Fruit fly (Drosophila melanogaster) whole organism, embryonic: ENCODE results near the gene CG31100.

Experiments used
- Atf3 ChIP-seq: fragments of 200-800 bp; sonication (Bioruptor generic); optimal IDR thresholded peaks from 3 replicates; lab custom pipeline; 2016; ENCODE audit warnings: missing biosample characterization, missing genetic modification characterization
- Atf6 ChIP-seq: fragments of 200-800 bp; sonication (Bioruptor generic); IDR thresholded peaks from 2 replicates; pipeline ENCODE4 v1.3.6; 2022; ENCODE audit warnings: missing biosample characterization, missing genetic modification characterization
- Bdp1 ChIP-seq: fragments of 200-800 bp; sonication (Bioruptor generic); optimal IDR thresholded peaks from 3 replicates; lab custom pipeline; 2016; ENCODE audit warnings: missing biosample characterization, missing genetic modification characterization
- Blimp-1 ChIP-seq: fragments of 200-800 bp; sonication (Bioruptor generic); optimal IDR thresholded peaks from 3 replicates; lab custom pipeline; 2018; ENCODE audit warnings: missing biosample characterization, missing genetic modification characterization, mild to moderate bottlenecking, moderate library complexity, missing genetic modification reagents
- CG11696 ChIP-seq: fragments of 200-800 bp; sonication (Bioruptor generic); IDR thresholded peaks from 2 replicates; pipeline ENCODE4 v1.3.6; 2022; ENCODE audit warnings: missing biosample characterization, missing genetic modification characterization
- CG12104 ChIP-seq: fragments of 200-800 bp; sonication (Bioruptor generic); optimal IDR thresholded peaks from 3 replicates; lab custom pipeline; 2016; ENCODE audit warnings: missing biosample characterization, missing genetic modification characterization
- CG12942 ChIP-seq: fragments of 200-800 bp; sonication (Bioruptor generic); optimal IDR thresholded peaks from 3 replicates; lab custom pipeline; 2016; ENCODE audit warnings: missing biosample characterization, missing genetic modification characterization
- CG13424 ChIP-seq: fragments of 200-800 bp; sonication (Bioruptor generic); optimal IDR thresholded peaks from 2 replicates; lab custom pipeline; 2019; ENCODE audit warnings: missing biosample characterization, mild to moderate bottlenecking, missing genetic modification characterization, moderate library complexity
- CG15073 ChIP-seq: fragments of 200-800 bp; sonication (Bioruptor generic); optimal IDR thresholded peaks from 2 replicates; lab custom pipeline; 2016; ENCODE audit warnings: missing biosample characterization, missing genetic modification characterization
- CG2116 ChIP-seq: fragments of 200-800 bp; sonication (Bioruptor generic); optimal IDR thresholded peaks from 3 replicates; lab custom pipeline; 2018; ENCODE audit warnings: missing biosample characterization, mild to moderate bottlenecking, missing genetic modification characterization
- CG3407 ChIP-seq: fragments of 200-800 bp; sonication (Bioruptor generic); optimal IDR thresholded peaks from 2 replicates; lab custom pipeline; 2018; ENCODE audit warnings: missing biosample characterization, mild to moderate bottlenecking, missing genetic modification characterization
- CG34224 ChIP-seq: fragments of 200-800 bp; sonication (Bioruptor generic); IDR thresholded peaks from 3 replicates; pipeline ENCODE4 v1.3.6; 2022; ENCODE audit warnings: missing biosample characterization, missing genetic modification characterization; ENCODE audit not compliant: partially characterized antibody
- CG4820 ChIP-seq: fragments of 200-800 bp; sonication (Bioruptor generic); optimal IDR thresholded peaks from 3 replicates; lab custom pipeline; 2016; ENCODE audit warnings: missing biosample characterization, missing genetic modification characterization
- CG6175 ChIP-seq: fragments of 200-800 bp; sonication (Bioruptor generic); IDR thresholded peaks from 3 replicates; pipeline ENCODE4 v1.3.6; 2022; ENCODE audit warnings: missing biosample characterization, missing genetic modification characterization
- CG6254 ChIP-seq: fragments of 200-800 bp; sonication (Bioruptor generic); optimal IDR thresholded peaks from 3 replicates; lab custom pipeline; 2017; ENCODE audit warnings: mild to moderate bottlenecking, missing biosample characterization, missing genetic modification reagents, missing genetic modification characterization
- CG6791 ChIP-seq: fragments of 200-800 bp; sonication (Bioruptor generic); IDR thresholded peaks from 3 replicates; pipeline ENCODE4 v1.3.6; 2022; ENCODE audit warnings: missing biosample characterization, missing genetic modification characterization; ENCODE audit not compliant: partially characterized antibody
- CG9609 ChIP-seq: fragments of 200-800 bp; sonication (Bioruptor generic); optimal IDR thresholded peaks from 3 replicates; lab custom pipeline; 2016; ENCODE audit warnings: missing biosample characterization, missing genetic modification characterization
- CoRest ChIP-seq: fragments of 200-800 bp; sonication (Bioruptor generic); optimal IDR thresholded peaks from 3 replicates; lab custom pipeline; 2018; ENCODE audit warnings: missing biosample characterization, mild to moderate bottlenecking, missing genetic modification characterization, moderate library complexity
- D ChIP-seq, 2 experiments: fragments of 200-800 bp in 1 of 2; fragments of >200 bp in 1 of 2; sonication (Bioruptor generic) in 1 of 2; optimal IDR thresholded peaks; 2 replicates in 1 of 2; 3 replicates in 1 of 2; lab custom pipeline; 2017; ENCODE audit warnings: mild to moderate bottlenecking in 1 of 2, missing biosample characterization in 1 of 2, missing genetic modification characterization in 1 of 2, missing genetic modification reagents in 1 of 2
- D19A ChIP-seq: fragments of 200-800 bp; optimal IDR thresholded peaks from 3 replicates; lab custom pipeline; 2019; ENCODE audit warnings: missing biosample characterization, mild to moderate bottlenecking, missing genetic modification characterization, moderate library complexity
- Dip2 ChIP-seq: fragments of 200-800 bp; sonication (Bioruptor generic); IDR thresholded peaks from 2 replicates; pipeline ENCODE4 v1.3.6; 2022; ENCODE audit warnings: missing biosample characterization, missing genetic modification characterization
- Dref ChIP-seq: fragments of 200-800 bp; sonication (Bioruptor generic); IDR thresholded peaks from 2 replicates; pipeline ENCODE4 v1.3.6; 2022; ENCODE audit warnings: missing biosample characterization, missing genetic modification characterization
- HLH3B ChIP-seq: fragments of 200-800 bp; sonication (Bioruptor generic); IDR thresholded peaks from 2 replicates; pipeline ENCODE4 v1.3.6; 2022; ENCODE audit warnings: missing biosample characterization, missing genetic modification characterization
- HLH54F ChIP-seq: fragments of 200-800 bp; sonication (Bioruptor generic); optimal IDR thresholded peaks from 3 replicates; lab custom pipeline; 2016; ENCODE audit warnings: missing biosample characterization, missing genetic modification characterization
- Hr78 ChIP-seq, 2 experiments: fragments of 200-800 bp in 1 of 2; fragments of >200 bp in 1 of 2; sonication (Bioruptor generic) in 1 of 2; optimal IDR thresholded peaks; 2 replicates each; lab custom pipeline; 2017 to 2019; ENCODE audit warnings: missing biosample characterization in 2 of 2, missing genetic modification characterization in 2 of 2, mild to moderate bottlenecking in 1 of 2, moderate library complexity in 1 of 2
- Lhr ChIP-seq: fragments of 200-800 bp; sonication (Bioruptor generic); optimal IDR thresholded peaks from 3 replicates; lab custom pipeline; 2017; ENCODE audit warnings: mild to moderate bottlenecking, missing biosample characterization, missing genetic modification reagents, missing genetic modification characterization
- PHDP ChIP-seq: fragments of 200-800 bp; sonication (Bioruptor generic); optimal IDR thresholded peaks from 3 replicates; lab custom pipeline; 2018; ENCODE audit warnings: missing biosample characterization, mild to moderate bottlenecking, missing genetic modification characterization, moderate library complexity
- Pdp1 ChIP-seq, 2 experiments: fragments of 200-800 bp; sonication (Bioruptor generic); optimal IDR thresholded peaks; 3 replicates each; lab custom pipeline; 2016; ENCODE audit warnings: missing biosample characterization in 2 of 2, missing genetic modification characterization in 2 of 2, mild to moderate bottlenecking in 1 of 2, moderate library complexity in 1 of 2
- Poxn ChIP-seq: fragments of 200-800 bp; sonication (Bioruptor generic); IDR thresholded peaks from 2 replicates; pipeline ENCODE4 v1.3.6; 2022; ENCODE audit warnings: missing biosample characterization, missing genetic modification characterization
- Scr ChIP-seq: fragments of 200-800 bp; sonication (Bioruptor generic); IDR thresholded peaks from 2 replicates; pipeline ENCODE4 v1.3.6; 2022; ENCODE audit warnings: missing biosample characterization, missing genetic modification characterization; ENCODE audit not compliant: partially characterized antibody
- Sin3A ChIP-seq: fragments of >200 bp; optimal IDR thresholded peaks from 2 replicates; lab custom pipeline; 2018
- bigmax ChIP-seq: fragments of 200-800 bp; sonication (Bioruptor generic); optimal IDR thresholded peaks from 2 replicates; lab custom pipeline; 2018; ENCODE audit warnings: missing biosample characterization, mild to moderate bottlenecking, missing genetic modification characterization
- bowl ChIP-seq: fragments of 200-800 bp; sonication (Bioruptor generic); IDR thresholded peaks from 2 replicates; pipeline ENCODE4 v1.3.6; 2022; ENCODE audit warnings: missing biosample characterization, missing genetic modification characterization
- btn ChIP-seq: fragments of 200-800 bp; sonication (Bioruptor generic); optimal IDR thresholded peaks from 2 replicates; lab custom pipeline; 2016; ENCODE audit warnings: missing biosample characterization, missing genetic modification characterization
- chinmo ChIP-seq: fragments of 200-800 bp; sonication (Bioruptor generic); IDR thresholded peaks from 4 replicates; pipeline ENCODE4 v1.3.6; 2022; ENCODE audit warnings: missing biosample characterization, missing genetic modification characterization; ENCODE audit not compliant: partially characterized antibody
- dan ChIP-seq: fragments of 200-800 bp; sonication (Bioruptor generic); IDR thresholded peaks from 2 replicates; pipeline ENCODE4 v1.3.6; 2022; ENCODE audit warnings: missing biosample characterization, missing genetic modification characterization
- emc ChIP-seq: fragments of 200-800 bp; sonication (Bioruptor generic); optimal IDR thresholded peaks from 2 replicates; lab custom pipeline; 2016; ENCODE audit warnings: missing biosample characterization, missing genetic modification characterization
- en ChIP-seq: fragments of 200-800 bp; sonication (Bioruptor generic); optimal IDR thresholded peaks from 2 replicates; lab custom pipeline; 2016; ENCODE audit warnings: missing biosample characterization, missing genetic modification characterization
- hb ChIP-seq: fragments of 200-800 bp; sonication (Bioruptor generic); IDR thresholded peaks from 3 replicates; pipeline ENCODE4 v1.3.6; 2022; ENCODE audit warnings: missing biosample characterization, missing genetic modification characterization; ENCODE audit not compliant: partially characterized antibody
- lola ChIP-seq, 3 experiments: fragments of >200 bp in 2 of 3; fragments of 200-800 bp in 1 of 3; sonication (Bioruptor generic) in 1 of 3; optimal IDR thresholded peaks; 2 replicates each; lab custom pipeline; 2017 to 2019; ENCODE audit warnings: missing biosample characterization in 3 of 3, missing genetic modification characterization in 3 of 3, mild to moderate bottlenecking in 1 of 3, moderate library complexity in 1 of 3
- odd ChIP-seq: fragments of 200-800 bp; sonication (Bioruptor generic); optimal IDR thresholded peaks from 2 replicates; lab custom pipeline; 2017; ENCODE audit warnings: missing biosample characterization, mild to moderate bottlenecking, missing genetic modification characterization
- pzg ChIP-seq: fragments of 200-800 bp; sonication (Bioruptor generic); optimal IDR thresholded peaks from 3 replicates; lab custom pipeline; 2018; ENCODE audit warnings: missing biosample characterization, mild to moderate bottlenecking, missing genetic modification characterization, moderate library complexity
- run ChIP-seq: fragments of 200-800 bp; sonication (Bioruptor generic); optimal IDR thresholded peaks from 3 replicates; lab custom pipeline; 2018; ENCODE audit warnings: missing biosample characterization, mild to moderate bottlenecking, missing genetic modification characterization
- shn ChIP-seq: fragments of 200-800 bp; sonication (Bioruptor generic); optimal IDR thresholded peaks from 3 replicates; lab custom pipeline; 2016; ENCODE audit warnings: missing biosample characterization, missing genetic modification characterization
- tgo ChIP-seq: fragments of 200-800 bp; sonication (Bioruptor generic); IDR thresholded peaks from 3 replicates; pipeline ENCODE4 v1.3.6; 2022; ENCODE audit warnings: missing biosample characterization, missing genetic modification characterization
- trh ChIP-seq: fragments of 200-800 bp; sonication (Bioruptor generic); optimal IDR thresholded peaks from 2 replicates; lab custom pipeline; 2016; ENCODE audit warnings: missing biosample characterization, missing genetic modification characterization
- wek ChIP-seq: fragments of 200-800 bp; sonication (Bioruptor generic); optimal IDR thresholded peaks from 3 replicates; lab custom pipeline; 2018; ENCODE audit warnings: missing biosample characterization, mild to moderate bottlenecking, missing genetic modification characterization, moderate library complexity
- z ChIP-seq: fragments of 200-800 bp; sonication (Bioruptor generic); IDR thresholded peaks from 3 replicates; pipeline ENCODE4 v1.3.6; 2022; ENCODE audit warnings: missing biosample characterization, missing genetic modification characterization

Gene CG31100

DNA sequence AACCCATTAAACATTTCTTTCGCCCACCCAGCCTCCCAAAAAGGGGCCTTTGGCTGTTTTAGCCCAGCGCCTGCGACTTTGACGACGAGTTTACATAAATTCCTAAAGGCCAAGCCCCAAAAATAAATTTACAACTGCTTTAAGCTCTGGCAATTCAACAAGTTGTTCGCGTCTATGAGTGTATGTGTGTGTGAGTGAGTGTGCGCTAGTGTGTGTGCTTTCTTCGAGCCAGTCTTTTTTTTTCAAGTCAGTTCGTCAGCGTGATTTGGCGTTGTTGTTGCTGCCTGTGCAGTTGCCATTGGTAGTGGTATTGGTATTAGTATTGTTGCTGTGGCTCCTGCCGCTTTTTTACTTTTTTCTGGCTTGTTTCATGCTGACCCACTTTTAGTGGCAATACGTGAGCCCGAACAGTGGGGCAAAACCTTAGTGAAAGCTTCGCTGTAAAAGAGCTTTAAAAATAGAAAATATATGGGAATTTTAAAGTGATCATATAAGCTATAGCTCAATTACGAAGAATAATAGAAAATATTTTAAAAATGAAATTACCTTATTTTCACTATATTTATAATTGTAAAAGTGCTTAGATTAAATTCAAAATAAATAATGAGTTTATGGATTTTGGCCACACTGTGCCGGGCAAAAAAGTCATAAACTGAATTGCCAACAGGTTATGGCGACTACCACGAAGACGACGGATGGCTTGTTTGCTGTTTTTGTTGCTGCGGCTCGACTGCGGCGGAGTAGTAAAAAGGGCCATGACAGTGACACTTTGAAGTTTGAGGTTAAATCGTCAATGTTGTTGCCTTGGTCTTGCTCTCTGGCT, 57.7 kb downstream of the CG31100 start (continued):
- TF ChIP-seq lola (GFP tag; optimal IDR thresholded peaks at IDR 0.05; lab: Kevin White, UChicago) (peak in 1 of 3 experiments; percentile 84), pzg (GFP tag; lab: Kevin White, UChicago) (no peak), HLH54F (no peak), PHDP (tag; lab: Kevin White, UChicago) (peak; percentile 88), CG3407 (peak; percentile 84), CG4820 (GFP tag; lab: Kevin White, UChicago) (peak; percentile 67), Blimp-1 (peak; percentile 84), tgo (GFP tag; lab: Robert Waterston, UW) (peak; percentile 96), dan (GFP tag; lab: Robert Waterston, UW) (no peak; the same call in 1 of the 2 replicates), Sin3A (lab: Kevin White, UChicago) (no peak), D (optimal IDR thresholded peaks at IDR 0.05; lab: Kevin White, UChicago) (no peak), D (GFP tag; optimal IDR thresholded peaks at IDR 0.05; lab: Kevin White, UChicago) (peak; percentile 86), CoRest (tag; lab: Kevin White, UChicago) (peak; percentile 92), btn (GFP tag; lab: Kevin White, UChicago) (no peak), run (tag; lab: Kevin White, UChicago) (peak; percentile 84), CG34224 (GFP tag; lab: Robert Waterston, UW) (no peak), CG9609 (GFP tag; lab: Kevin White, UChicago) (no peak), Pdp1 (GFP tag; optimal IDR thresholded peaks at IDR 0.05; lab: Kevin White, UChicago) (peak; percentile 38 to 53), D19A (tag; lab: Kevin White, UChicago) (peak; percentile 90), chinmo (GFP tag; lab: Robert Waterston, UW) (peak; percentile 78; the same call in 2 of the 4 replicates), odd (peak; percentile 87), Atf3 (GFP tag; lab: Kevin White, UChicago) (no peak), z (GFP tag; lab: Robert Waterston, UW) (no peak), Hr78 (GFP tag; optimal IDR thresholded peaks at IDR 0.05; lab: Kevin White, UChicago) (peak in 1 of 2 experiments; percentile 87), CG12104 (GFP tag; lab: Kevin White, UChicago) (peak; percentile 73), Lhr (GFP tag; lab: Kevin White, UChicago) (peak; percentile 53), CG12942 (GFP tag; lab: Kevin White, UChicago) (peak; percentile 59), CG6254 (GFP tag; lab: Kevin White, UChicago) (peak; percentile 86), Scr (no peak), CG6175 (GFP tag; lab: Robert Waterston, UW) (peak; percentile 43; the same call in 1 of the 3 replicates), bowl (GFP tag; lab: Robert Waterston, UW) (peak; percentile 65; the same call in 1 of the 2 replicates), CG13424 (peak; percentile 93), emc (GFP tag; lab: Kevin White, UChicago) (no peak), Poxn (GFP tag; lab: Robert Waterston, UW) (no peak), Atf6 (GFP tag; lab: Robert Waterston, UW) (peak; percentile 84), HLH3B (GFP tag; lab: Robert Waterston, UW) (peak; percentile 88), Dip2 (no peak), bigmax (GFP tag; lab: Kevin White, UChicago) (peak; percentile 72), Bdp1 (GFP tag; lab: Kevin White, UChicago) (no peak), wek (no peak), shn (no peak), en (no peak), hb (no peak), CG6791 (no peak), CG2116 (GFP tag; lab: Kevin White, UChicago) (peak; percentile 37), Dref (GFP tag; lab: Robert Waterston, UW) (no peak), trh (peak; percentile 9), CG11696 (0 out of 2 replicates have a peak, but pooled peaks have one; percentile 35), CG15073 (GFP tag; lab: Kevin White, UChicago) (no peak)
